Fruit fly (Drosophila melanogaster) whole organism, adult: ENCODE measurements around the gene CG7692.

ENCODE experiments used
- CG11617 ChIP-seq: fragments of 200-800 bp; sonication (Bioruptor generic); optimal IDR thresholded peaks from 2 replicates; lab custom pipeline; 2017; ENCODE audit warnings: mild to moderate bottlenecking, missing biosample characterization, missing genetic modification reagents, missing genetic modification characterization
- CG12768 ChIP-seq: fragments of 200-800 bp; sonication (Bioruptor generic); optimal IDR thresholded peaks from 2 replicates; lab custom pipeline; 2017; ENCODE audit warnings: missing biosample characterization, missing genetic modification characterization, mild to moderate bottlenecking, moderate library complexity, missing genetic modification reagents
- CG14711 ChIP-seq: fragments of 200-800 bp; sonication (Bioruptor generic); optimal IDR thresholded peaks from 2 replicates; lab custom pipeline; 2018; ENCODE audit warnings: missing biosample characterization, mild to moderate bottlenecking, missing genetic modification characterization, moderate library complexity
- CG1620 ChIP-seq: fragments of 200-800 bp; sonication (Bioruptor generic); optimal IDR thresholded peaks from 2 replicates; lab custom pipeline; 2016; ENCODE audit warnings: missing biosample characterization, missing genetic modification characterization
- CG33017 ChIP-seq: fragments of 200-800 bp; sonication (Bioruptor generic); optimal IDR thresholded peaks from 2 replicates; lab custom pipeline; 2018; ENCODE audit warnings: missing biosample characterization, mild to moderate bottlenecking, missing genetic modification characterization, moderate library complexity
- CG5204 ChIP-seq: fragments of 200-800 bp; sonication (Bioruptor generic); optimal IDR thresholded peaks from 2 replicates; lab custom pipeline; 2016; ENCODE audit warnings: missing biosample characterization, missing genetic modification characterization
- CG7045 ChIP-seq: fragments of 200-800 bp; sonication (Bioruptor generic); optimal IDR thresholded peaks from 2 replicates; lab custom pipeline; 2017; ENCODE audit warnings: missing biosample characterization, mild to moderate bottlenecking, missing genetic modification characterization
- CG7101 ChIP-seq: fragments of 200-800 bp; sonication (Bioruptor generic); optimal IDR thresholded peaks from 2 replicates; lab custom pipeline; 2018; ENCODE audit warnings: missing biosample characterization, mild to moderate bottlenecking, missing genetic modification characterization, moderate library complexity
- Clk ChIP-seq: fragments of 200-800 bp; sonication (Bioruptor generic); optimal IDR thresholded peaks from 2 replicates; lab custom pipeline; 2017; ENCODE audit warnings: missing biosample characterization, missing genetic modification characterization
- Crg-1 ChIP-seq: fragments of 200-800 bp; sonication (Bioruptor generic); optimal IDR thresholded peaks from 2 replicates; lab custom pipeline; 2016; ENCODE audit warnings: missing biosample characterization, missing genetic modification characterization
- Hr96 ChIP-seq: fragments of 200-800 bp; sonication (Bioruptor generic); optimal IDR thresholded peaks from 2 replicates; lab custom pipeline; 2016; ENCODE audit warnings: missing biosample characterization, missing genetic modification characterization
- Mnt ChIP-seq: fragments of 200-800 bp; sonication (Bioruptor generic); optimal IDR thresholded peaks from 2 replicates; lab custom pipeline; 2016; ENCODE audit warnings: missing biosample characterization, mild to moderate bottlenecking, missing genetic modification characterization
- bab1 ChIP-seq: fragments of 200-800 bp; sonication (Bioruptor generic); optimal IDR thresholded peaks from 3 replicates; lab custom pipeline; 2019; ENCODE audit warnings: missing biosample characterization, mild to moderate bottlenecking, missing genetic modification characterization, moderate library complexity
- cic ChIP-seq: fragments of 200-800 bp; sonication (Bioruptor generic); optimal IDR thresholded peaks from 2 replicates; lab custom pipeline; 2017; ENCODE audit warnings: missing biosample characterization, mild to moderate bottlenecking, missing genetic modification characterization, moderate library complexity
- cnc ChIP-seq, 2 experiments: fragments of >200 bp; optimal IDR thresholded peaks; 2 replicates each; lab custom pipeline; 2017
- kay ChIP-seq: fragments of 200-800 bp; sonication (Bioruptor generic); peaks from one replicate; lab custom pipeline; 2016; ENCODE audit warnings: missing biosample characterization, missing genetic modification characterization, borderline replicate concordance
- ovo ChIP-seq: fragments of 200-800 bp; sonication (Bioruptor generic); optimal IDR thresholded peaks from 2 replicates; lab custom pipeline; 2016; ENCODE audit warnings: missing biosample characterization, missing genetic modification characterization
- pad ChIP-seq: fragments of 200-800 bp; sonication (Bioruptor generic); optimal IDR thresholded peaks from 3 replicates; lab custom pipeline; 2017; ENCODE audit warnings: missing biosample characterization, missing genetic modification characterization, mild to moderate bottlenecking, moderate library complexity, missing genetic modification reagents
- tj ChIP-seq: fragments of 200-800 bp; sonication (Bioruptor generic); optimal IDR thresholded peaks from 3 replicates; lab custom pipeline; 2017; ENCODE audit warnings: missing biosample characterization, mild to moderate bottlenecking, missing genetic modification characterization, moderate library complexity
- toe ChIP-seq: fragments of 200-800 bp; sonication (Bioruptor generic); optimal IDR thresholded peaks from 2 replicates; lab custom pipeline; 2016; ENCODE audit warnings: missing biosample characterization, missing genetic modification characterization

CG7692 gene

dm6 chr3L:17383285-17383684 lies 31.7 kb downstream of the CG7692 start:
- TF ChIP-seq CG12768 (GFP tag; lab: Kevin White, UChicago) (no peak), Mnt (no peak), CG1620 (GFP tag; lab: Kevin White, UChicago) (no peak), CG14711 (no peak), toe (GFP tag; lab: Kevin White, UChicago) (no peak), CG7045 (GFP tag; lab: Kevin White, UChicago) (no peak), tj (GFP tag; lab: Kevin White, UChicago) (no peak), CG33017 (tag; lab: Kevin White, UChicago) (no peak), kay (no peak), CG7101 (no peak), Crg-1 (GFP tag; lab: Kevin White, UChicago) (no peak), cnc (optimal IDR thresholded peaks at IDR 0.05; lab: Kevin White, UChicago) (no peak), bab1 (no peak), CG11617 (GFP tag; lab: Kevin White, UChicago) (no peak), Hr96 (GFP tag; lab: Kevin White, UChicago) (no peak), ovo (GFP tag; lab: Kevin White, UChicago) (no peak), CG5204 (GFP tag; lab: Kevin White, UChicago) (no peak)

dm6 chr3L:17383714-17384113 lies 32.1 kb downstream of the CG7692 start:
- TF ChIP-seq pad (GFP tag; lab: Kevin White, UChicago): no peak
- no peak for TF ChIP-seq CG1620 (GFP tag; lab: Kevin White, UChicago)
- TF ChIP-seq bab1: no peak
- TF ChIP-seq Crg-1 (GFP tag; lab: Kevin White, UChicago): no peak
- no peak for TF ChIP-seq tj (GFP tag; lab: Kevin White, UChicago)
- no peak for TF ChIP-seq toe (GFP tag; lab: Kevin White, UChicago)
- TF ChIP-seq Clk (GFP tag; lab: Kevin White, UChicago): no peak
- no peak for TF ChIP-seq CG33017 (tag; lab: Kevin White, UChicago)
- no peak for TF ChIP-seq Mnt
- no peak for TF ChIP-seq CG12768 (GFP tag; lab: Kevin White, UChicago)
- no peak for TF ChIP-seq ovo (GFP tag; lab: Kevin White, UChicago)
- TF ChIP-seq CG14711: no peak
- TF ChIP-seq CG11617 (GFP tag; lab: Kevin White, UChicago): no peak
- TF ChIP-seq cic (GFP tag; lab: Kevin White, UChicago): no peak

dm6 chr3L:17386612-17387382 lies 35.2 kb downstream of the CG7692 start:
- no peak for TF ChIP-seq ovo (GFP tag; lab: Kevin White, UChicago)
- no peak for TF ChIP-seq cic (GFP tag; lab: Kevin White, UChicago)
- TF ChIP-seq kay: no peak
- no peak for TF ChIP-seq CG14711
- TF ChIP-seq bab1: no peak
- no peak for TF ChIP-seq CG7045 (GFP tag; lab: Kevin White, UChicago)
- no peak for TF ChIP-seq CG11617 (GFP tag; lab: Kevin White, UChicago)
- TF ChIP-seq CG12768 (GFP tag; lab: Kevin White, UChicago): no peak
- TF ChIP-seq Hr96 (GFP tag; lab: Kevin White, UChicago): no peak
- no peak for TF ChIP-seq CG7101

- TF ChIP-seq Hr96 (GFP tag; lab: Kevin White, UChicago): no peak
Observed at dm6 chr3L:17388895-17389294, 37.3 kb downstream of the CG7692 start, which contains the start of gene CG13731. TSS of gene CG13731 (minus strand) at chr3L:17388956.

- TF ChIP-seq ovo (GFP tag; lab: Kevin White, UChicago): no peak
- TF ChIP-seq CG14711: no peak
- TF ChIP-seq CG7045 (GFP tag; lab: Kevin White, UChicago): no peak
- no peak for TF ChIP-seq CG11617 (GFP tag; lab: Kevin White, UChicago)
- no peak for TF ChIP-seq CG7101
- TF ChIP-seq CG5204 (GFP tag; lab: Kevin White, UChicago): no peak
- TF ChIP-seq kay: no peak
- TF ChIP-seq tj (GFP tag; lab: Kevin White, UChicago): no peak
- no peak for TF ChIP-seq toe (GFP tag; lab: Kevin White, UChicago)
- TF ChIP-seq cic (GFP tag; lab: Kevin White, UChicago): no peak
- TF ChIP-seq pad (GFP tag; lab: Kevin White, UChicago): no peak
- TF ChIP-seq CG12768 (GFP tag; lab: Kevin White, UChicago): no peak
- TF ChIP-seq cnc (optimal IDR thresholded peaks at IDR 0.05; lab: Kevin White, UChicago): no peak
- TF ChIP-seq Clk (GFP tag; lab: Kevin White, UChicago): no peak
- TF ChIP-seq bab1: no peak
- no peak for TF ChIP-seq Crg-1 (GFP tag; lab: Kevin White, UChicago)
- TF ChIP-seq CG33017 (tag; lab: Kevin White, UChicago): no peak
- TF ChIP-seq Hr96 (GFP tag; lab: Kevin White, UChicago): no peak
- TF ChIP-seq Mnt: no peak
Observed at dm6 chr3L:17391132-17391531, 39.5 kb downstream of the CG7692 start.

dm6 chr3L:17392412-17392811 lies 40.8 kb downstream of the CG7692 start:
- no peak for TF ChIP-seq CG14711
- TF ChIP-seq pad (GFP tag; lab: Kevin White, UChicago): no peak
- no peak for TF ChIP-seq tj (GFP tag; lab: Kevin White, UChicago)
- TF ChIP-seq CG7045 (GFP tag; lab: Kevin White, UChicago): no peak
- no peak for TF ChIP-seq ovo (GFP tag; lab: Kevin White, UChicago)
- TF ChIP-seq kay: no peak
